Worm (Caenorhabditis elegans) whole organism, young adult: Measurements from ENCODE around the gene F49E2.5.

Experiments
- B0019.2 ChIP-seq: fragments of 200-800 bp; sonication (Bioruptor generic); conservative IDR thresholded peaks from 2 replicates; pipeline ENCODE4 v1.3.6; 2022; ENCODE audit warnings: missing genetic modification reagents, missing genetic modification characterization, missing compliant biosample characterization
- B0336.3 ChIP-seq: fragments of 200-800 bp; sonication (Bioruptor generic); IDR thresholded peaks from 2 replicates; pipeline ENCODE4 v1.3.6; 2022; ENCODE audit warnings: missing genetic modification characterization, missing compliant biosample characterization
- C17E4.6 ChIP-seq: fragments of 200-800 bp; sonication (Bioruptor generic); IDR thresholded peaks from 2 replicates; pipeline ENCODE4 v1.3.6; 2022; ENCODE audit warnings: missing genetic modification reagents, missing genetic modification characterization, missing compliant biosample characterization
- F10E7.11 ChIP-seq: sonication (generic microtip); optimal IDR thresholded peaks from 2 replicates; lab custom pipeline; 2017; ENCODE audit warnings: mild to moderate bottlenecking, missing genetic modification characterization, moderate library complexity, missing compliant biosample characterization
- F22D6.2 ChIP-seq: sonication (generic microtip); optimal IDR thresholded peaks from 2 replicates; lab custom pipeline; 2016; ENCODE audit warnings: mild to moderate bottlenecking, missing genetic modification characterization, missing compliant biosample characterization
- F52B5.7 ChIP-seq: sonication (generic microtip); optimal IDR thresholded peaks from 2 replicates; lab custom pipeline; 2016; ENCODE audit warnings: mild to moderate bottlenecking, missing genetic modification characterization, missing compliant biosample characterization
- K11D2.4 ChIP-seq: fragments of 200-800 bp; sonication (Bioruptor generic); IDR thresholded peaks from 2 replicates; pipeline ENCODE4 v1.3.6; 2022; ENCODE audit warnings: missing genetic modification reagents, missing genetic modification characterization, missing compliant biosample characterization
- T07F8.4 ChIP-seq: sonication (generic microtip); optimal IDR thresholded peaks from 2 replicates; lab custom pipeline; 2016; ENCODE audit warnings: mild to moderate bottlenecking, missing genetic modification characterization, moderate library complexity, missing compliant biosample characterization
- Y56A3A.18 ChIP-seq: fragments of 200-800 bp; sonication (Bioruptor generic); IDR thresholded peaks from 2 replicates; pipeline ENCODE4 v1.3.6; 2022; ENCODE audit warnings: missing genetic modification reagents, missing genetic modification characterization, missing compliant biosample characterization
- Y79H2A.3 ChIP-seq: fragments of 200-800 bp; sonication (Bioruptor generic); conservative IDR thresholded peaks from 2 replicates; pipeline ENCODE4 v1.3.6; 2022; ENCODE audit warnings: missing genetic modification reagents, missing genetic modification characterization, missing compliant biosample characterization
- aptf-3 ChIP-seq: fragments of 200-800 bp; sonication (Bioruptor generic); IDR thresholded peaks from 2 replicates; pipeline ENCODE4 v1.3.6; 2022; ENCODE audit warnings: missing genetic modification characterization, missing compliant biosample characterization
- attf-5 ChIP-seq: fragments of 200-800 bp; sonication (Bioruptor generic); optimal IDR thresholded peaks from 2 replicates; lab custom pipeline; 2018; ENCODE audit warnings: mild to moderate bottlenecking, missing genetic modification characterization, missing compliant biosample characterization
- cebp-1 ChIP-seq, 2 experiments: fragments of 200-800 bp in 1 of 2; sonication (Bioruptor generic) in 1 of 2; sonication (generic microtip) in 1 of 2; IDR thresholded peaks in 1 of 2; optimal IDR thresholded peaks in 1 of 2; 2 replicates each; pipeline versions ENCODE4 v1.3.6 to Lab custom; 2017 to 2022; ENCODE audit warnings: missing compliant biosample characterization in 2 of 2, missing genetic modification characterization in 2 of 2, mild to moderate bottlenecking in 1 of 2, missing genetic modification reagents in 1 of 2, moderate library complexity in 1 of 2
- ceh-58 ChIP-seq: fragments of 200-800 bp; sonication (Bioruptor generic); IDR thresholded peaks from 2 replicates; pipeline ENCODE4 v1.3.6; 2022; ENCODE audit warnings: missing genetic modification characterization, missing compliant biosample characterization
- chd-7 ChIP-seq: sonication (generic microtip); optimal IDR thresholded peaks from 2 replicates; lab custom pipeline; 2016; ENCODE audit warnings: mild to moderate bottlenecking, missing genetic modification characterization, moderate library complexity, missing compliant biosample characterization
- egl-18 ChIP-seq: fragments of 200-800 bp; sonication (Bioruptor generic); IDR thresholded peaks from 2 replicates; pipeline ENCODE4 v1.3.6; 2022; ENCODE audit warnings: missing genetic modification reagents, missing genetic modification characterization, missing compliant biosample characterization
- fkh-3 ChIP-seq: sonication (generic microtip); optimal IDR thresholded peaks from 2 replicates; lab custom pipeline; 2016; ENCODE audit warnings: mild to moderate bottlenecking, missing genetic modification characterization, missing compliant biosample characterization
- him-1 ChIP-seq: sonication (generic microtip); optimal IDR thresholded peaks from 2 replicates; lab custom pipeline; 2016; ENCODE audit warnings: missing genotype, missing genetic modification reagents, missing genetic modification characterization, missing compliant biosample characterization
- hrde-1 ChIP-seq: sonication (generic microtip); optimal IDR thresholded peaks from 2 replicates; lab custom pipeline; 2016; ENCODE audit warnings: missing genetic modification characterization, mild to moderate bottlenecking, missing compliant biosample characterization, moderate library complexity, missing genotype, missing genetic modification reagents, borderline replicate concordance
- hsf-1 ChIP-seq: fragments of 200-800 bp; sonication (Bioruptor generic); IDR thresholded peaks from 2 replicates; pipeline ENCODE4 v1.3.6; 2022; ENCODE audit warnings: missing genetic modification reagents, missing genetic modification characterization, missing compliant biosample characterization
- lin-54 ChIP-seq: fragments of 200-800 bp; sonication (Bioruptor generic); optimal IDR thresholded peaks from 2 replicates; lab custom pipeline; 2018; ENCODE audit warnings: mild to moderate bottlenecking, missing genetic modification characterization, missing compliant biosample characterization
- lsy-27 ChIP-seq: sonication (generic microtip); optimal IDR thresholded peaks from 2 replicates; lab custom pipeline; 2017; ENCODE audit warnings: missing genetic modification characterization, mild to moderate bottlenecking, missing compliant biosample characterization, antibody characterized with exemption, missing genotype, borderline replicate concordance; ENCODE audit not compliant: insufficient read depth
- madf-3 ChIP-seq: fragments of 200-800 bp; sonication (Bioruptor generic); IDR thresholded peaks from 2 replicates; pipeline ENCODE4 v1.3.6; 2022; ENCODE audit warnings: missing genetic modification reagents, missing genetic modification characterization, missing compliant biosample characterization
- mel-28 ChIP-seq: sonication (generic microtip); optimal IDR thresholded peaks from 2 replicates; lab custom pipeline; 2016; ENCODE audit warnings: borderline replicate concordance, mild to moderate bottlenecking, missing genetic modification characterization, missing compliant biosample characterization
- nfya-2 ChIP-seq: fragments of 200-800 bp; sonication (Bioruptor generic); IDR thresholded peaks from 2 replicates; pipeline ENCODE4 v1.3.6; 2022; ENCODE audit warnings: missing genetic modification reagents, missing genetic modification characterization, missing compliant biosample characterization
- nhr-120 ChIP-seq: fragments of 200-800 bp; sonication (Bioruptor generic); IDR thresholded peaks from 2 replicates; pipeline ENCODE4 v1.3.6; 2022; ENCODE audit warnings: missing genetic modification characterization, missing compliant biosample characterization
- nhr-27 ChIP-seq: fragments of 200-800 bp; sonication (Bioruptor generic); optimal IDR thresholded peaks from 2 replicates; lab custom pipeline; 2018; ENCODE audit warnings: mild to moderate bottlenecking, missing genetic modification characterization, moderate library complexity, missing compliant biosample characterization
- nhr-90 ChIP-seq: sonication (generic microtip); optimal IDR thresholded peaks from 2 replicates; lab custom pipeline; 2016; ENCODE audit warnings: missing genotype, mild to moderate bottlenecking, missing genetic modification characterization, missing compliant biosample characterization
- snpc-3.4 ChIP-seq: sonication (generic microtip); optimal IDR thresholded peaks from 2 replicates; lab custom pipeline; 2017; ENCODE audit warnings: missing genetic modification characterization, mild to moderate bottlenecking, missing compliant biosample characterization, antibody characterized with exemption, moderate library complexity, missing genotype, missing genetic modification reagents
- snpc-4 ChIP-seq, 5 experiments: fragments of 150-350 bp in 1 of 5; sonication (generic microtip) in 4 of 5; optimal IDR thresholded peaks; 2 replicates each; lab custom pipeline; 2014 to 2018; ENCODE audit warnings: missing genetic modification characterization in 5 of 5, missing biosample characterization in 3 of 5, antibody characterized with exemption in 2 of 5, mild to moderate bottlenecking in 2 of 5, missing compliant biosample characterization in 2 of 5, missing genotype in 2 of 5, moderate library complexity in 2 of 5, missing genetic modification reagents in 1 of 5
- xnd-1 ChIP-seq: sonication (generic microtip); optimal IDR thresholded peaks from 2 replicates; lab custom pipeline; 2016; ENCODE audit warnings: missing genotype, missing genetic modification reagents, missing genetic modification characterization, missing compliant biosample characterization
- ztf-25 ChIP-seq: fragments of 200-800 bp; sonication (Bioruptor generic); IDR thresholded peaks from 2 replicates; pipeline ENCODE4 v1.3.6; 2022; ENCODE audit warnings: missing genetic modification reagents, missing genetic modification characterization, missing compliant biosample characterization
- ztf-28 ChIP-seq: fragments of 200-800 bp; sonication (Bioruptor generic); IDR thresholded peaks from 2 replicates; pipeline ENCODE4 v1.3.6; 2022; ENCODE audit warnings: missing genetic modification reagents, missing genetic modification characterization, missing compliant biosample characterization

The F49E2.5 gene

ce11 chrX:9509922-9510321, 33.5 kb upstream of the F49E2.5 start:
- no peak for TF ChIP-seq F22D6.2 (tag; lab: Kevin White, UChicago)
- TF ChIP-seq K11D2.4 (GFP tag; lab: Robert Waterston, UW) = no peak
- no peak for TF ChIP-seq chd-7 (tag; lab: Kevin White, UChicago)
- no peak for TF ChIP-seq xnd-1 (tag; lab: Kevin White, UChicago)
- TF ChIP-seq lin-54 (GFP tag; lab: Kevin White, UChicago) = no peak
- TF ChIP-seq nhr-27 (tag; lab: Kevin White, UChicago) = no peak
- no peak for TF ChIP-seq madf-3 (GFP tag; lab: Robert Waterston, UW)
- TF ChIP-seq hsf-1 (GFP tag; lab: Robert Waterston, UW) = no peak
- no peak for TF ChIP-seq nhr-120 (GFP tag; lab: Robert Waterston, UW)
- TF ChIP-seq B0336.3 (GFP tag; lab: Robert Waterston, UW) = no peak
- TF ChIP-seq egl-18 (GFP tag; lab: Robert Waterston, UW) = no peak
- no peak for TF ChIP-seq him-1 (tag; lab: Kevin White, UChicago)
- no peak for TF ChIP-seq attf-5 (GFP tag; lab: Kevin White, UChicago)
- no peak for TF ChIP-seq aptf-3
- TF ChIP-seq, all 124 proteins: peak for 0

- TF ChIP-seq cebp-1 (GFP tag; IDR thresholded peaks at IDR 0.05; lab: Robert Waterston, UW) (no peak), cebp-1 (tag; optimal IDR thresholded peaks at IDR 0.05; lab: Kevin White, UChicago) (peak; percentile 51), Y56A3A.18 (no peak), madf-3 (GFP tag; lab: Robert Waterston, UW) (no peak)
These were observed 33.0 kb upstream of the F49E2.5 start for ce11 chrX:9510448-9510847.

ce11 chrX:9512457-9512856, 31.0 kb upstream of the F49E2.5 start:
- no peak for TF ChIP-seq ztf-28 (GFP tag; lab: Robert Waterston, UW)
- TF ChIP-seq B0019.2 (GFP tag; lab: Robert Waterston, UW) = no peak
- no peak for TF ChIP-seq ztf-25 (GFP tag; lab: Robert Waterston, UW)

ce11 chrX:9517106-9517505, 26.3 kb upstream of the F49E2.5 start, which contains the start of gene C07B5.2:
Gene C07B5.2 (minus strand): TSS chrX:9517206.
- TF ChIP-seq lsy-27 (tag; lab: Kevin White, UChicago) (no peak), F52B5.7 (tag; lab: Kevin White, UChicago) (no peak), nfya-2 (no peak), snpc-3.4 (tag; lab: Kevin White, UChicago) (no peak), nhr-90 (tag; lab: Kevin White, UChicago) (no peak), C17E4.6 (GFP tag; lab: Robert Waterston, UW) (no peak), T07F8.4 (tag; lab: Kevin White, UChicago) (no peak), fkh-3 (tag; lab: Kevin White, UChicago) (no peak), ztf-25 (GFP tag; lab: Robert Waterston, UW) (no peak), ceh-58 (GFP tag; lab: Robert Waterston, UW) (no peak), hrde-1 (no peak), Y79H2A.3 (no peak), snpc-4 (GFP tag; optimal IDR thresholded peaks at IDR 0.05; lab: Kevin White, UChicago) (no peak), snpc-4 (tag; optimal IDR thresholded peaks at IDR 0.05; lab: Kevin White, UChicago) (no peak), K11D2.4 (GFP tag; lab: Robert Waterston, UW) (no peak), F10E7.11 (tag; lab: Kevin White, UChicago) (no peak), B0336.3 (GFP tag; lab: Robert Waterston, UW) (no peak), mel-28 (no peak)
